Worm (Caenorhabditis elegans) whole organism, L4 larva: Measurements from ENCODE around the gene B0198.3.

ENCODE experiments used
- ZK546.5 ChIP-seq, 2 experiments: sonication (generic microtip); optimal IDR thresholded peaks; 2 replicates each; lab custom pipeline; 2017; ENCODE audit warnings: missing biosample characterization in 2 of 2, missing genetic modification characterization in 2 of 2
- ama-1 ChIP-seq: fragments of 150-350 bp; optimal IDR thresholded peaks from 2 replicates; lab custom pipeline; 2014; ENCODE audit warnings: inconsistent platforms, mixed read lengths

ce11 chrX:11994484-11994883, 62.4 kb downstream of the B0198.3 start, which contains the start of gene C49F5.7:
- TF ChIP-seq ZK546.5 (tag; optimal IDR thresholded peaks at IDR 0.05; lab: Kevin White, UChicago): no peak
- TF ChIP-seq ama-1: no peak
